Worm (Caenorhabditis elegans): ENCODE results near the gene klp-20.

Gene klp-20

DNA sequence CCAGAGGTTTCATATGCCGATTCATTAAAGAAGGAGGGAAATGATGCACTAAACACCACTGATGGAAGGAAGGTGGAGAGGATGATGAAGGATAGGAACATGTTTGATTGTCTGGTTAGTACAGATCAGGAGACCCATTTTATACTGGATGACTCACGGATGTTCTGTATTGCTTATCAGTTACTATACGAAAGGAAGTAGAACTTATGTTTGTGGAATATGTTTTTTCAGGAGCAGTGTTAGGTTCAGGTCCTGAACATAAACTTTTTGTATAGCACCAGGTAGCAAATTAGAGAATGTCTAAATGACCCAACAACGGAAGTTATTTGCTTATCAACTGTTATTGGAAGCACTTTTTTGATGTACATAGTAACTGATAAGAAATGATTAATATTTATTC lies 34.1 kb upstream of the klp-20 start, which contains the start of gene clec-148:
Gene clec-148 (minus strand): TSS at position 101 of the 400 bp plus-strand sequence.
- TF ChIP-seq unc-3 (GFP tag; conservative IDR thresholded peaks at IDR 0.05) (no peak), unc-3 (tag; optimal IDR thresholded peaks at IDR 0.05) (no peak), unc-55 (GFP tag; optimal IDR thresholded peaks at IDR 0.05) (no peak), ceh-31 (tag; optimal IDR thresholded peaks at IDR 0.05) (no peak), pros-1 (tag; optimal IDR thresholded peaks at IDR 0.05) (no peak), K02D7.2 (tag; optimal IDR thresholded peaks at IDR 0.05) (no peak), K09A11.1 (tag; optimal IDR thresholded peaks at IDR 0.05; ENCODE audit: insufficient read depth) (no peak), madf-2 (tag; optimal IDR thresholded peaks at IDR 0.05) (no peak), pha-4 (tag; optimal IDR thresholded peaks at IDR 0.05) (no peak), syd-9 (tag; optimal IDR thresholded peaks at IDR 0.05) (no peak), odd-2 (tag; optimal IDR thresholded peaks at IDR 0.05) (no peak), lin-11 (tag; optimal IDR thresholded peaks at IDR 0.05) (no peak)

- no peak for TF ChIP-seq nhr-11 (tag; optimal IDR thresholded peaks at IDR 0.05)
- TF ChIP-seq fkh-10 (GFP tag; optimal IDR thresholded peaks at IDR 0.05) = no peak
- no peak for TF ChIP-seq fkh-6 (tag; optimal IDR thresholded peaks at IDR 0.05)
- TF ChIP-seq ceh-18 (tag; optimal IDR thresholded peaks at IDR 0.05) = no peak
- TF ChIP-seq sox-2 (GFP tag; IDR thresholded peaks at IDR 0.05) = no peak
- TF ChIP-seq unc-86 (tag; optimal IDR thresholded peaks at IDR 0.05) = no peak
- TF ChIP-seq ceh-9 (tag; optimal IDR thresholded peaks at IDR 0.05) = no peak
- no peak for TF ChIP-seq che-1 (tag; optimal IDR thresholded peaks at IDR 0.05)
Measured at ce11 chrIII:177715-178114, 32.1 kb upstream of the klp-20 start, which contains the start of gene F40G9.14. Gene F40G9.14 (minus strand): TSS chrIII:177815.

ce11 chrIII:178126-178525 lies 31.7 kb upstream of the klp-20 start:
- TF ChIP-seq madf-2 (tag; optimal IDR thresholded peaks at IDR 0.05) = peak; percentile 23
- TF ChIP-seq ref-2 (tag; optimal IDR thresholded peaks at IDR 0.05) = no peak
- TF ChIP-seq nhr-11 (tag; optimal IDR thresholded peaks at IDR 0.05) = no peak
- no peak for TF ChIP-seq ceh-30 (tag; optimal IDR thresholded peaks at IDR 0.05)
- TF ChIP-seq unc-3 (GFP tag; conservative IDR thresholded peaks at IDR 0.05) = no peak; the same call in 1 of the 2 replicates
- TF ChIP-seq unc-3 (tag; optimal IDR thresholded peaks at IDR 0.05) = no peak

DNA sequence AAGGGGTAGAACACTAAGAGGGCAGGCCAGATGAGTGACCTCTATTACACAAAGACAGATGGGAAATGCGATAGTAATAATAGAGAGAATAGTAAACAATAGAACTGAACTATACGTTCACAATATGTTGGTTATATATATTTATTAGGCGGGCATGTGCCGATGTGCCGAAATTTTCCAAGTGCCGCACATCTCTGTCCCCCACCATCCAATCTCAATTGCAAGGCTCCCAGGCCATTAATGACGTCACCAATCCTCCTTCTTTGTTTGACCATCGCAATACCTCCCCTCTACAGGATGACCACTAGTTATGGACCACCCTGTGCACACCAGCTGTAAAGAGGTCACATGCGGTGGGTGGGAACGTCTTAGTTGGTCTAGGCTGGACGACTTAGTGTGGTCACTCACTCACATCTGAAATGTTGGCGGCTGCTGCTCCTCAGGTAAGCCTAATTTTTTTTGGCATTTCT lies 30.6 kb upstream of the klp-20 start, which contains the start of gene F40G9.6:
Gene F40G9.6 (plus strand): TSS at position 420 of the 470 bp plus-strand sequence.
- peak; percentile 13 for TF ChIP-seq ceh-34 (tag; optimal IDR thresholded peaks at IDR 0.05)
- peak; percentile 13 for TF ChIP-seq tbx-2 (tag; optimal IDR thresholded peaks at IDR 0.05)
- TF ChIP-seq ref-2 (tag; optimal IDR thresholded peaks at IDR 0.05) = peak; percentile 38
- TF ChIP-seq sdc-2 (tag; optimal IDR thresholded peaks at IDR 0.05) = no peak
- peak; percentile 51 for TF ChIP-seq sox-2 (GFP tag; IDR thresholded peaks at IDR 0.05)
- TF ChIP-seq hlh-30 (tag; optimal IDR thresholded peaks at IDR 0.05; ENCODE audit: insufficient read depth) = peak; percentile 25
- no peak for TF ChIP-seq pat-9 (tag; optimal IDR thresholded peaks at IDR 0.05)
- no peak for TF ChIP-seq dmd-4 (tag; optimal IDR thresholded peaks at IDR 0.05; ENCODE audit: borderline replicate concordance)

DNA sequence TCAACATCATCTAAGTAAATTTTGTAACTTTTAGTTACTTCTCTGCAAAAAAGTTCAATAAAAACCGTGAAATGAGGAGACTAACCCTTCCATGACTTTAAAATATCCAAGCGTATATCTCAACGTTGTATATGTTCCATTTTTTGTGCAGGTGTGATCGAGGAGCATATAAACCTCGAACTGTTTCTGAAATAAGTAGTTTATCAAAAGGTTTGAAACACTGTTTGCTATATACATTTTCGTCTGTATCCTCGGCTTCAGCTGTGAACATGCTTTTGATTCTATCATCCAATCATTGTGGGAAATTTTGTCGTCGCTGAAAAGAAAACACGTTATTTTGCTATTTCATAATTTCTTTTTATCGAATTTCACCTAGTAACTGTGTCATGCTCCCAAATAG lies 28.8 kb upstream of the klp-20 start, which contains the start of gene F40G9.5:
Gene F40G9.5 (plus strand): TSS at position 301 of the 400 bp plus-strand sequence.
- TF ChIP-seq dmd-4 (tag; optimal IDR thresholded peaks at IDR 0.05; ENCODE audit: borderline replicate concordance) = no peak
- TF ChIP-seq nfya-1 (tag; optimal IDR thresholded peaks at IDR 0.05) = no peak
- no peak for TF ChIP-seq hlh-6 (tag; optimal IDR thresholded peaks at IDR 0.05)
- TF ChIP-seq mec-3 (tag; optimal IDR thresholded peaks at IDR 0.05; ENCODE audit: borderline replicate concordance) = no peak
- TF ChIP-seq ceh-45 (GFP tag; IDR thresholded peaks at IDR 0.05) = no peak
- TF ChIP-seq hlh-15 (tag; optimal IDR thresholded peaks at IDR 0.05) = no peak
- no peak for TF ChIP-seq pat-9 (tag; optimal IDR thresholded peaks at IDR 0.05)
- no peak for TF ChIP-seq fkh-10 (GFP tag; optimal IDR thresholded peaks at IDR 0.05)
- no peak for TF ChIP-seq odd-2 (tag; optimal IDR thresholded peaks at IDR 0.05)
- no peak for TF ChIP-seq pha-4 (tag; optimal IDR thresholded peaks at IDR 0.05)
- no peak for TF ChIP-seq ceh-14 (tag; optimal IDR thresholded peaks at IDR 0.05)
- TF ChIP-seq che-1 (tag; optimal IDR thresholded peaks at IDR 0.05) = no peak
